Fruit fly (Drosophila melanogaster): ENCODE results near the gene CG3961.

Gene CG3961

dm6 chr3L:18840370-18841007 lies 49.8 kb downstream of the CG3961 start:
- peak; percentile 54 for TF ChIP-seq CG8924 (tag; optimal IDR thresholded peaks at IDR 0.05)
- TF ChIP-seq ac (GFP tag; optimal IDR thresholded peaks at IDR 0.05), result no peak
- peak; percentile 25 for TF ChIP-seq dmrt11E (tag; optimal IDR thresholded peaks at IDR 0.05)
- no peak for TF ChIP-seq tna (GFP tag; IDR thresholded peaks at IDR 0.05; ENCODE audit: partially characterized antibody)
- peak; percentile 49 for TF ChIP-seq eyg (GFP tag; optimal IDR thresholded peaks at IDR 0.05)
- peak in 1 of 3 experiments; percentile 12 for TF ChIP-seq Stat92E (GFP tag; optimal IDR thresholded peaks at IDR 0.05)
- TF ChIP-seq HLH54F (GFP tag; optimal IDR thresholded peaks at IDR 0.05), result peak; percentile 5
- TF ChIP-seq dm (GFP tag; optimal IDR thresholded peaks at IDR 0.05), result peak; percentile 28
- peak; percentile 8 for TF ChIP-seq CG4820 (GFP tag; optimal IDR thresholded peaks at IDR 0.05)
- TF ChIP-seq CG15479 (GFP tag; optimal IDR thresholded peaks at IDR 0.05), result peak; percentile 96
- peak; percentile 34 for TF ChIP-seq sd (tag; optimal IDR thresholded peaks at IDR 0.05)
- TF ChIP-seq CG2712 (tag; optimal IDR thresholded peaks at IDR 0.05), result peak; percentile 55
- TF ChIP-seq oc (tag; optimal IDR thresholded peaks at IDR 0.05), result peak; percentile 66
- TF ChIP-seq tap (tag; optimal IDR thresholded peaks at IDR 0.05), result peak; percentile 10
- peak; percentile 4 for TF ChIP-seq Ssrp (tag; optimal IDR thresholded peaks at IDR 0.05)
- TF ChIP-seq CG2875 (GFP tag; optimal IDR thresholded peaks at IDR 0.05), result no peak
- peak; percentile 20 for TF ChIP-seq CG13624 (GFP tag; optimal IDR thresholded peaks at IDR 0.05)
- no peak for TF ChIP-seq Elba2 (GFP tag; optimal IDR thresholded peaks at IDR 0.05)
- TF ChIP-seq Mes4 (GFP tag; optimal IDR thresholded peaks at IDR 0.05), result no peak
- TF ChIP-seq lab (GFP tag; optimal IDR thresholded peaks at IDR 0.05), result peak; percentile 44
- TF ChIP-seq fd96Cb (tag; optimal IDR thresholded peaks at IDR 0.05), result peak; percentile 13
- peak; percentile 8 for TF ChIP-seq CG1602 (GFP tag; optimal IDR thresholded peaks at IDR 0.05)
- TF ChIP-seq CG2678 (tag; optimal IDR thresholded peaks at IDR 0.05), result no peak
- TF ChIP-seq cg (GFP tag; optimal IDR thresholded peaks at IDR 0.05), result peak; percentile 97
- TF ChIP-seq sens (GFP tag), result peak; percentile 87
- TF ChIP-seq CG1603 (tag; optimal IDR thresholded peaks at IDR 0.05), result peak; percentile 21
- TF ChIP-seq HLHmδ (GFP tag; optimal IDR thresholded peaks at IDR 0.05), result peak; percentile 83
- peak; percentile 8 for TF ChIP-seq Dek (tag; optimal IDR thresholded peaks at IDR 0.05)
- peak; percentile 9 for TF ChIP-seq Sox102F (GFP tag; optimal IDR thresholded peaks at IDR 0.05)
- peak; percentile 6 for TF ChIP-seq CG15514 (GFP tag; optimal IDR thresholded peaks at IDR 0.05)
- peak; percentile 40 for TF ChIP-seq HmgD (GFP tag; optimal IDR thresholded peaks at IDR 0.05)
- TF ChIP-seq dmrt99B (tag; optimal IDR thresholded peaks at IDR 0.05), result peak; percentile 33
- peak; percentile 1 for TF ChIP-seq grau (tag; optimal IDR thresholded peaks at IDR 0.05)
- TF ChIP-seq h (optimal IDR thresholded peaks at IDR 0.05), result no peak
- peak; percentile 2 for TF ChIP-seq CG3995 (GFP tag; optimal IDR thresholded peaks at IDR 0.05)
- peak; percentile 32 for TF ChIP-seq Atf-2 (GFP tag; optimal IDR thresholded peaks at IDR 0.05)
- TF ChIP-seq CG11723 (GFP tag; optimal IDR thresholded peaks at IDR 0.05), result no peak
- TF ChIP-seq sug (tag; optimal IDR thresholded peaks at IDR 0.05), result peak; percentile 40
- peak; percentile 5 for TF ChIP-seq CG7786 (GFP tag; optimal IDR thresholded peaks at IDR 0.05)
- peak; percentile 70 for TF ChIP-seq BEAF-32 (GFP tag; optimal IDR thresholded peaks at IDR 0.05)
- peak; percentile 22 for TF ChIP-seq cwo (GFP tag; optimal IDR thresholded peaks at IDR 0.05)
- TF ChIP-seq tio (GFP tag; optimal IDR thresholded peaks at IDR 0.05), result peak; percentile 1
- peak; percentile 26 for TF ChIP-seq Hmr (GFP tag; optimal IDR thresholded peaks at IDR 0.05)
- peak; percentile 67 for TF ChIP-seq Deaf1 (tag; optimal IDR thresholded peaks at IDR 0.05)
- no peak for TF ChIP-seq tgo (GFP tag; IDR thresholded peaks at IDR 0.05)
- TF ChIP-seq nau (GFP tag; optimal IDR thresholded peaks at IDR 0.05), result peak; percentile 7
- peak; percentile 56 for TF ChIP-seq yki (optimal IDR thresholded peaks at IDR 0.05)
- peak in 1 of 2 experiments; percentile 25 for TF ChIP-seq dpn (GFP tag; optimal IDR thresholded peaks at IDR 0.05)
- peak; percentile 4 for TF ChIP-seq CG1233 (GFP tag; optimal IDR thresholded peaks at IDR 0.05)

All from whole organism, embryonic.